Fruit fly (Drosophila melanogaster) whole organism, embryonic: ENCODE data around the gene Hap40.

Experiments
- Asciz ChIP-seq: fragments of 200-800 bp; sonication (Bioruptor generic); optimal IDR thresholded peaks from 2 replicates; lab custom pipeline; 2017; ENCODE audit warnings: missing biosample characterization, mild to moderate bottlenecking, missing genetic modification characterization, missing genetic modification reagents
- CG12104 ChIP-seq: fragments of 200-800 bp; sonication (Bioruptor generic); optimal IDR thresholded peaks from 3 replicates; lab custom pipeline; 2016; ENCODE audit warnings: missing biosample characterization, missing genetic modification characterization
- CG13287 ChIP-seq: fragments of 200-800 bp; sonication (Bioruptor generic); IDR thresholded peaks from 2 replicates; pipeline ENCODE4 v1.3.6; 2022; ENCODE audit warnings: missing biosample characterization, missing genetic modification characterization; ENCODE audit not compliant: partially characterized antibody
- CG13894 ChIP-seq: fragments of 200-800 bp; sonication (Bioruptor generic); optimal IDR thresholded peaks from 3 replicates; lab custom pipeline; 2018; ENCODE audit warnings: missing biosample characterization, mild to moderate bottlenecking, missing genetic modification characterization, moderate library complexity
- CG17186 ChIP-seq: fragments of 200-800 bp; sonication (Bioruptor generic); optimal IDR thresholded peaks from 3 replicates; lab custom pipeline; 2017; ENCODE audit warnings: missing biosample characterization, missing genetic modification reagents, missing genetic modification characterization
- CG1792 ChIP-seq: fragments of 200-800 bp; sonication (Bioruptor generic); optimal IDR thresholded peaks from 2 replicates; lab custom pipeline; 2016; ENCODE audit warnings: missing biosample characterization, missing genetic modification characterization
- CG2202 ChIP-seq: fragments of 200-800 bp; sonication (Bioruptor generic); optimal IDR thresholded peaks from 2 replicates; lab custom pipeline; 2018; ENCODE audit warnings: missing biosample characterization, mild to moderate bottlenecking, missing genetic modification characterization
- CG33557 ChIP-seq: fragments of 200-800 bp; sonication (Bioruptor generic); optimal IDR thresholded peaks from 2 replicates; lab custom pipeline; 2019; ENCODE audit warnings: missing biosample characterization, mild to moderate bottlenecking, missing genetic modification characterization, moderate library complexity
- CG3838 ChIP-seq: fragments of 200-800 bp; sonication (Bioruptor generic); optimal IDR thresholded peaks from 3 replicates; lab custom pipeline; 2016; ENCODE audit warnings: missing biosample characterization, missing genetic modification characterization
- CG4617 ChIP-seq: fragments of 200-800 bp; sonication (Bioruptor generic); optimal IDR thresholded peaks from 3 replicates; lab custom pipeline; 2016; ENCODE audit warnings: missing biosample characterization, missing genetic modification characterization, borderline replicate concordance
- CG6765 ChIP-seq: fragments of 200-800 bp; sonication (Bioruptor generic); optimal IDR thresholded peaks from 3 replicates; lab custom pipeline; 2017; ENCODE audit warnings: missing biosample characterization, mild to moderate bottlenecking, missing genetic modification characterization
- CG8944 ChIP-seq: fragments of 200-800 bp; sonication (Bioruptor generic); optimal IDR thresholded peaks from 3 replicates; lab custom pipeline; 2016; ENCODE audit warnings: missing biosample characterization, missing genetic modification characterization
- CG9437 ChIP-seq: fragments of 200-800 bp; sonication (Bioruptor generic); optimal IDR thresholded peaks from 2 replicates; lab custom pipeline; 2018; ENCODE audit warnings: missing biosample characterization, mild to moderate bottlenecking, missing genetic modification characterization
- D19A ChIP-seq: fragments of 200-800 bp; optimal IDR thresholded peaks from 3 replicates; lab custom pipeline; 2019; ENCODE audit warnings: missing biosample characterization, mild to moderate bottlenecking, missing genetic modification characterization, moderate library complexity
- Dll ChIP-seq: fragments of 200-800 bp; sonication (Bioruptor generic); IDR thresholded peaks from 4 replicates; pipeline ENCODE4 v1.3.6; 2022; ENCODE audit warnings: missing biosample characterization, missing genetic modification characterization; ENCODE audit not compliant: partially characterized antibody
- HLH3B ChIP-seq: fragments of 200-800 bp; sonication (Bioruptor generic); IDR thresholded peaks from 2 replicates; pipeline ENCODE4 v1.3.6; 2022; ENCODE audit warnings: missing biosample characterization, missing genetic modification characterization
- HLH54F ChIP-seq: fragments of 200-800 bp; sonication (Bioruptor generic); optimal IDR thresholded peaks from 3 replicates; lab custom pipeline; 2016; ENCODE audit warnings: missing biosample characterization, missing genetic modification characterization
- Hr51 ChIP-seq, 2 experiments: fragments of 200-800 bp; sonication (Bioruptor generic); optimal IDR thresholded peaks; 2 replicates in 1 of 2; 3 replicates in 1 of 2; lab custom pipeline; 2016 to 2018; ENCODE audit warnings: missing biosample characterization in 2 of 2, missing genetic modification characterization in 2 of 2, mild to moderate bottlenecking in 1 of 2, moderate library complexity in 1 of 2
- Nf-YB ChIP-seq: fragments of 200-800 bp; sonication (Bioruptor generic); optimal IDR thresholded peaks from 3 replicates; lab custom pipeline; 2019; ENCODE audit warnings: missing biosample characterization, mild to moderate bottlenecking, missing genetic modification characterization, moderate library complexity
- NfI ChIP-seq: fragments of 200-800 bp; sonication (Bioruptor generic); optimal IDR thresholded peaks from 3 replicates; lab custom pipeline; 2018; ENCODE audit warnings: missing biosample characterization, mild to moderate bottlenecking, missing genetic modification characterization, moderate library complexity
- Oaz ChIP-seq: fragments of 200-800 bp; sonication (Bioruptor generic); IDR thresholded peaks from 2 replicates; pipeline ENCODE4 v1.3.6; 2022; ENCODE audit warnings: missing biosample characterization, missing genetic modification characterization
- Pdp1 ChIP-seq, 2 experiments: fragments of 200-800 bp; sonication (Bioruptor generic); optimal IDR thresholded peaks; 3 replicates each; lab custom pipeline; 2016; ENCODE audit warnings: missing biosample characterization in 2 of 2, missing genetic modification characterization in 2 of 2, mild to moderate bottlenecking in 1 of 2, moderate library complexity in 1 of 2
- Spps ChIP-seq: fragments of 200-800 bp; sonication (Bioruptor generic); optimal IDR thresholded peaks from 2 replicates; lab custom pipeline; 2018; ENCODE audit warnings: missing biosample characterization, mild to moderate bottlenecking, missing genetic modification characterization
- Vsx1 ChIP-seq: fragments of 200-800 bp; sonication (Bioruptor generic); optimal IDR thresholded peaks from 2 replicates; lab custom pipeline; 2017; ENCODE audit warnings: missing biosample characterization, mild to moderate bottlenecking, missing genetic modification characterization, missing genetic modification reagents
- Xrp1 ChIP-seq: fragments of 200-800 bp; sonication (Bioruptor generic); IDR thresholded peaks from 2 replicates; pipeline ENCODE4 v1.3.6; 2022; ENCODE audit warnings: missing biosample characterization, missing genetic modification characterization
- ap ChIP-seq: fragments of 200-800 bp; sonication (Bioruptor generic); IDR thresholded peaks from 2 replicates; pipeline ENCODE4 v1.3.6; 2022; ENCODE audit warnings: missing biosample characterization, missing genetic modification characterization
- ase ChIP-seq: fragments of 200-800 bp; sonication (Bioruptor generic); IDR thresholded peaks from 3 replicates; pipeline ENCODE4 v1.3.6; 2022; ENCODE audit warnings: missing biosample characterization, missing genetic modification characterization
- cad ChIP-seq: fragments of >200 bp; optimal IDR thresholded peaks from 2 replicates; lab custom pipeline; 2017; ENCODE audit warnings: missing biosample characterization, missing genetic modification characterization
- cg ChIP-seq: fragments of 200-800 bp; sonication (Bioruptor generic); optimal IDR thresholded peaks from 3 replicates; lab custom pipeline; 2019; ENCODE audit warnings: missing biosample characterization, mild to moderate bottlenecking, missing genetic modification characterization, moderate library complexity
- corto ChIP-seq: fragments of 200-800 bp; sonication (Bioruptor generic); optimal IDR thresholded peaks from 2 replicates; lab custom pipeline; 2016; ENCODE audit warnings: missing biosample characterization, mild to moderate bottlenecking, missing genetic modification characterization, moderate library complexity
- esg ChIP-seq: fragments of 200-800 bp; sonication (Bioruptor generic); conservative IDR thresholded peaks from 2 replicates; pipeline ENCODE4 v1.3.6; 2022; ENCODE audit warnings: missing biosample characterization, missing genetic modification characterization
- fd64A ChIP-seq: fragments of 200-800 bp; sonication (Bioruptor generic); optimal IDR thresholded peaks from 3 replicates; lab custom pipeline; 2018; ENCODE audit warnings: missing biosample characterization, mild to moderate bottlenecking, missing genetic modification characterization
- h ChIP-seq: fragments of >200 bp; optimal IDR thresholded peaks from 2 replicates; lab custom pipeline; 2017
- hth ChIP-seq: fragments of >200 bp; optimal IDR thresholded peaks from 2 replicates; lab custom pipeline; 2017; ENCODE audit warnings: inconsistent platforms
- mirr ChIP-seq: fragments of 200-800 bp; sonication (Bioruptor generic); optimal IDR thresholded peaks from 3 replicates; lab custom pipeline; 2018; ENCODE audit warnings: missing biosample characterization, mild to moderate bottlenecking, missing genetic modification characterization
- mld ChIP-seq: fragments of 200-800 bp; sonication (Bioruptor generic); IDR thresholded peaks from 3 replicates; pipeline ENCODE4 v1.3.6; 2022; ENCODE audit warnings: missing biosample characterization, missing genetic modification characterization; ENCODE audit not compliant: partially characterized antibody
- odd ChIP-seq: fragments of 200-800 bp; sonication (Bioruptor generic); optimal IDR thresholded peaks from 2 replicates; lab custom pipeline; 2017; ENCODE audit warnings: missing biosample characterization, mild to moderate bottlenecking, missing genetic modification characterization
- pho ChIP-seq: fragments of 200-800 bp; sonication (Bioruptor generic); optimal IDR thresholded peaks from 2 replicates; lab custom pipeline; 2016; ENCODE audit warnings: missing biosample characterization, missing genetic modification characterization
- pnt ChIP-seq: fragments of 200-800 bp; sonication (Bioruptor generic); optimal IDR thresholded peaks from 3 replicates; lab custom pipeline; 2016; ENCODE audit warnings: missing biosample characterization, missing genetic modification characterization
- run ChIP-seq: fragments of 200-800 bp; sonication (Bioruptor generic); optimal IDR thresholded peaks from 3 replicates; lab custom pipeline; 2018; ENCODE audit warnings: missing biosample characterization, mild to moderate bottlenecking, missing genetic modification characterization
- schlank ChIP-seq: fragments of 200-800 bp; sonication (Bioruptor generic); optimal IDR thresholded peaks from 2 replicates; lab custom pipeline; 2018; ENCODE audit warnings: missing biosample characterization, mild to moderate bottlenecking, missing genetic modification characterization
- sim ChIP-seq: fragments of 200-800 bp; sonication (Bioruptor generic); IDR thresholded peaks from 2 replicates; pipeline ENCODE4 v1.3.6; 2022; ENCODE audit warnings: missing biosample characterization, missing genetic modification characterization
- tap ChIP-seq: fragments of 200-800 bp; optimal IDR thresholded peaks from 3 replicates; lab custom pipeline; 2019; ENCODE audit warnings: missing biosample characterization, mild to moderate bottlenecking, missing genetic modification characterization, moderate library complexity
- tin ChIP-seq: fragments of 200-800 bp; sonication (Bioruptor generic); optimal IDR thresholded peaks from 3 replicates; lab custom pipeline; 2016; ENCODE audit warnings: missing biosample characterization, missing genetic modification characterization
- tna ChIP-seq: fragments of 200-800 bp; sonication (Bioruptor generic); IDR thresholded peaks from 2 replicates; pipeline ENCODE4 v1.3.6; 2022; ENCODE audit warnings: missing biosample characterization, missing genetic modification characterization; ENCODE audit not compliant: partially characterized antibody
- trh ChIP-seq: fragments of 200-800 bp; sonication (Bioruptor generic); optimal IDR thresholded peaks from 2 replicates; lab custom pipeline; 2016; ENCODE audit warnings: missing biosample characterization, missing genetic modification characterization
- tx ChIP-seq: fragments of 200-800 bp; sonication (Bioruptor generic); optimal IDR thresholded peaks from 2 replicates; lab custom pipeline; 2016; ENCODE audit warnings: missing biosample characterization, missing genetic modification characterization
- vnd ChIP-seq: fragments of 200-800 bp; sonication (Bioruptor generic); IDR thresholded peaks from 3 replicates; pipeline ENCODE4 v1.3.6; 2022; ENCODE audit warnings: missing biosample characterization, missing genetic modification characterization; ENCODE audit not compliant: partially characterized antibody
- yki ChIP-seq: fragments of >200 bp; optimal IDR thresholded peaks from 3 replicates; lab custom pipeline; 2018
- z ChIP-seq: fragments of 200-800 bp; sonication (Bioruptor generic); IDR thresholded peaks from 3 replicates; pipeline ENCODE4 v1.3.6; 2022; ENCODE audit warnings: missing biosample characterization, missing genetic modification characterization

The Hap40 gene

dm6 chrX:15709984-15710750, 6.2 kb downstream of the Hap40 start, which contains the start of the genes CG9281 and CG15601 (continued):
- TF ChIP-seq Pdp1 (GFP tag; optimal IDR thresholded peaks at IDR 0.05; lab: Kevin White, UChicago) = peak in 1 of 2 experiments; percentile 83
- TF ChIP-seq tna (GFP tag; lab: Robert Waterston, UW) = no peak
- TF ChIP-seq trh (GFP tag; lab: Kevin White, UChicago) = no peak
- no peak for TF ChIP-seq CG13894
- no peak for TF ChIP-seq tx (GFP tag; lab: Kevin White, UChicago)
- no peak for TF ChIP-seq run (tag; lab: Kevin White, UChicago)
- TF ChIP-seq NfI = no peak
- TF ChIP-seq ap (GFP tag; lab: Robert Waterston, UW) = no peak
- no peak for TF ChIP-seq mld (GFP tag; lab: Robert Waterston, UW)
- TF ChIP-seq CG4617 (GFP tag; lab: Kevin White, UChicago) = peak; percentile 49
- no peak for TF ChIP-seq CG33557
- no peak for TF ChIP-seq schlank
- TF ChIP-seq odd = no peak
- no peak for TF ChIP-seq fd64A (GFP tag; lab: Kevin White, UChicago)
- no peak for TF ChIP-seq tap (tag; lab: Kevin White, UChicago)
- no peak for TF ChIP-seq sim
- peak; percentile 20; the same call in 1 of the 2 replicates for TF ChIP-seq CG13287
- no peak for TF ChIP-seq ase (GFP tag; lab: Robert Waterston, UW)
- no peak for TF ChIP-seq Asciz (GFP tag; lab: Kevin White, UChicago)
- no peak for TF ChIP-seq h (lab: Kevin White, UChicago)
- TF ChIP-seq D19A (tag; lab: Kevin White, UChicago) = no peak
- TF ChIP-seq HLH54F (GFP tag; lab: Kevin White, UChicago) = no peak
- no peak for TF ChIP-seq Hr51 (GFP tag; optimal IDR thresholded peaks at IDR 0.05; lab: Kevin White, UChicago)
- no peak for TF ChIP-seq CG8944
- TF ChIP-seq Vsx1 (GFP tag; lab: Kevin White, UChicago) = no peak
- no peak for TF ChIP-seq yki
- no peak for TF ChIP-seq pho
- TF ChIP-seq Dll (GFP tag; lab: Robert Waterston, UW) = no peak; the same call in 3 of the 4 replicates
- TF ChIP-seq tin (GFP tag; lab: Kevin White, UChicago) = no peak
- no peak for TF ChIP-seq Oaz
- TF ChIP-seq cad (GFP tag; lab: Kevin White, UChicago) = no peak
- no peak for TF ChIP-seq vnd
- no peak for TF ChIP-seq CG1792 (GFP tag; lab: Kevin White, UChicago)
- no peak for TF ChIP-seq CG12104 (GFP tag; lab: Kevin White, UChicago)
- TF ChIP-seq HLH3B (GFP tag; lab: Robert Waterston, UW) = no peak
- TF ChIP-seq CG6765 (GFP tag; lab: Kevin White, UChicago) = peak; percentile 60
- no peak for TF ChIP-seq hth (lab: Kevin White, UChicago)
- no peak for TF ChIP-seq Nf-YB (GFP tag; lab: Kevin White, UChicago)
- TF ChIP-seq CG9437 = peak; percentile 66
- no peak for TF ChIP-seq CG3838 (GFP tag; lab: Kevin White, UChicago)
- no peak for TF ChIP-seq Xrp1 (GFP tag; lab: Robert Waterston, UW)
- TF ChIP-seq cg (GFP tag; lab: Kevin White, UChicago) = peak; percentile 93
- no peak for TF ChIP-seq CG17186 (GFP tag; lab: Kevin White, UChicago)
- TF ChIP-seq CG2202 (tag; lab: Kevin White, UChicago) = no peak
- TF ChIP-seq corto = no peak
- no peak for TF ChIP-seq z (GFP tag; lab: Robert Waterston, UW)
- TF ChIP-seq Spps (tag; lab: Kevin White, UChicago) = no peak
- no peak for TF ChIP-seq esg
- peak; percentile 2 for TF ChIP-seq mirr
- TF ChIP-seq pnt (GFP tag; lab: Kevin White, UChicago) = no peak
